Worm (Caenorhabditis elegans) whole organism, L3 larva: Measurements from ENCODE around the gene F44E2.6.

ENCODE experiments used
- ZK546.5 ChIP-seq: sonication (generic microtip); optimal IDR thresholded peaks from 2 replicates; lab custom pipeline; 2017; ENCODE audit warnings: missing biosample characterization, missing genetic modification characterization
- aly-2 ChIP-seq: fragments of 150-350 bp; optimal IDR thresholded peaks from 2 replicates; lab custom pipeline; 2014; ENCODE audit warnings: missing biosample characterization, missing genetic modification characterization
- ama-1 ChIP-seq: fragments of 150-350 bp; optimal IDR thresholded peaks from 2 replicates; lab custom pipeline; 2018
- ceh-16 ChIP-seq: sonication (generic microtip); optimal IDR thresholded peaks from 2 replicates; lab custom pipeline; 2017; ENCODE audit warnings: missing biosample characterization, missing genetic modification characterization
- ceh-28 ChIP-seq: fragments of 150-350 bp; optimal IDR thresholded peaks from 2 replicates; lab custom pipeline; 2014; ENCODE audit warnings: missing biosample characterization, missing genetic modification reagents, missing genetic modification characterization
- ceh-82 ChIP-seq: fragments of 150-350 bp; optimal IDR thresholded peaks from 2 replicates; lab custom pipeline; 2014; ENCODE audit warnings: missing biosample characterization, missing genetic modification characterization
- ceh-9 ChIP-seq: sonication (generic microtip); optimal IDR thresholded peaks from 2 replicates; lab custom pipeline; 2018; ENCODE audit warnings: missing biosample characterization, missing genetic modification characterization
- daf-12 ChIP-seq: fragments of 150-350 bp; optimal IDR thresholded peaks from 2 replicates; lab custom pipeline; 2014; ENCODE audit warnings: missing biosample characterization, missing genetic modification reagents, missing genetic modification characterization
- egl-27 ChIP-seq: sonication (generic microtip); optimal IDR thresholded peaks from 4 replicates; lab custom pipeline; 2017; ENCODE audit warnings: missing biosample characterization, missing genetic modification reagents, missing genetic modification characterization
- egl-5 ChIP-seq: fragments of 150-350 bp; optimal IDR thresholded peaks from 2 replicates; lab custom pipeline; 2017; ENCODE audit warnings: missing biosample characterization, missing genetic modification reagents, missing genetic modification characterization, inconsistent platforms
- elt-1 ChIP-seq: fragments of 150-350 bp; optimal IDR thresholded peaks from 2 replicates; lab custom pipeline; 2014; ENCODE audit warnings: missing biosample characterization, missing genetic modification characterization
- elt-2 ChIP-seq: sonication (generic microtip); optimal IDR thresholded peaks from 2 replicates; lab custom pipeline; 2016; ENCODE audit warnings: missing genetic modification reagents, mild to moderate bottlenecking, missing genetic modification characterization, missing compliant biosample characterization
- elt-3 ChIP-seq, 3 experiments: fragments of 150-350 bp in 1 of 3; sonication (generic microtip) in 2 of 3; optimal IDR thresholded peaks; 2 replicates in 2 of 3; 4 replicates in 1 of 3; lab custom pipeline; 2014 to 2017; ENCODE audit warnings: missing biosample characterization in 3 of 3, missing genetic modification characterization in 3 of 3
- fkh-10 ChIP-seq: sonication (generic microtip); optimal IDR thresholded peaks from 2 replicates; lab custom pipeline; 2017; ENCODE audit warnings: missing biosample characterization, missing genetic modification reagents, missing genetic modification characterization
- fos-1 ChIP-seq: fragments of 150-350 bp; optimal IDR thresholded peaks from 2 replicates; lab custom pipeline; 2014; ENCODE audit warnings: missing biosample characterization, missing genetic modification characterization
- hmg-11 ChIP-seq: sonication (generic microtip); optimal IDR thresholded peaks from 2 replicates; lab custom pipeline; 2016; ENCODE audit warnings: missing genetic modification characterization, missing compliant biosample characterization
- jun-1 ChIP-seq: fragments of 150-350 bp; optimal IDR thresholded peaks from 2 replicates; lab custom pipeline; 2014; ENCODE audit warnings: missing biosample characterization, missing genetic modification reagents, missing genetic modification characterization
- lin-15B ChIP-seq: fragments of 150-350 bp; optimal IDR thresholded peaks from 2 replicates; lab custom pipeline; 2014; ENCODE audit warnings: missing biosample characterization, missing genetic modification characterization
- lsy-12 ChIP-seq: sonication (generic microtip); optimal IDR thresholded peaks from 2 replicates; lab custom pipeline; 2016; ENCODE audit warnings: mild to moderate bottlenecking, missing genetic modification characterization, missing compliant biosample characterization
- mml-1 ChIP-seq: fragments of 150-350 bp; sonication (generic microtip); optimal IDR thresholded peaks from 3 replicates; lab custom pipeline; 2014; ENCODE audit warnings: missing biosample characterization, missing genetic modification characterization
- nfya-1 ChIP-seq: sonication (generic microtip); optimal IDR thresholded peaks from 2 replicates; lab custom pipeline; 2017; ENCODE audit warnings: missing genetic modification characterization, mild to moderate bottlenecking, missing compliant biosample characterization, antibody characterized with exemption, moderate library complexity; ENCODE audit not compliant: insufficient read depth
- nhr-23 ChIP-seq: fragments of 150-350 bp; optimal IDR thresholded peaks from 2 replicates; lab custom pipeline; 2014; ENCODE audit warnings: missing biosample characterization, missing genetic modification reagents, missing genetic modification characterization
- nhr-237 ChIP-seq: fragments of 150-350 bp; optimal IDR thresholded peaks from 2 replicates; lab custom pipeline; 2014; ENCODE audit warnings: missing biosample characterization, missing genetic modification characterization
- nhr-25 ChIP-seq: sonication (generic microtip); optimal IDR thresholded peaks from 2 replicates; lab custom pipeline; 2017; ENCODE audit warnings: missing biosample characterization, missing genetic modification characterization
- nhr-43 ChIP-seq: sonication (generic microtip); optimal IDR thresholded peaks from 2 replicates; lab custom pipeline; 2016; ENCODE audit warnings: mild to moderate bottlenecking, missing genetic modification characterization, missing compliant biosample characterization; ENCODE audit not compliant: poor library complexity, severe bottlenecking
- nhr-67 ChIP-seq: fragments of 150-350 bp; optimal IDR thresholded peaks from 2 replicates; lab custom pipeline; 2014; ENCODE audit warnings: missing biosample characterization, missing genetic modification characterization
- nhr-76 ChIP-seq: fragments of 150-350 bp; sonication (generic microtip); optimal IDR thresholded peaks from 5 replicates; lab custom pipeline; 2014; ENCODE audit warnings: missing biosample characterization, missing genetic modification characterization
- nhr-77 ChIP-seq: fragments of 150-350 bp; optimal IDR thresholded peaks from 2 replicates; lab custom pipeline; 2014; ENCODE audit warnings: missing biosample characterization, missing genetic modification characterization
- pha-4 ChIP-seq: fragments of 150-350 bp; optimal IDR thresholded peaks from 2 replicates; lab custom pipeline; 2014; ENCODE audit warnings: missing biosample characterization, missing genetic modification reagents, missing genetic modification characterization
- pqm-1 ChIP-seq: fragments of 150-350 bp; optimal IDR thresholded peaks from 2 replicates; lab custom pipeline; 2017; ENCODE audit warnings: missing biosample characterization, missing genetic modification characterization, inconsistent platforms
- snpc-4 ChIP-seq: fragments of 150-350 bp; optimal IDR thresholded peaks from 2 replicates; lab custom pipeline; 2014; ENCODE audit warnings: missing biosample characterization, missing genetic modification characterization
- tbx-2 ChIP-seq: sonication (generic microtip); optimal IDR thresholded peaks from 2 replicates; lab custom pipeline; 2016; ENCODE audit warnings: mild to moderate bottlenecking, missing genetic modification characterization, missing compliant biosample characterization
- unc-39 ChIP-seq: sonication (generic microtip); optimal IDR thresholded peaks from 4 replicates; lab custom pipeline; 2017; ENCODE audit warnings: missing biosample characterization, missing genetic modification characterization
- unc-62 ChIP-seq: fragments of 150-350 bp; sonication (generic microtip); optimal IDR thresholded peaks from 4 replicates; lab custom pipeline; 2014; ENCODE audit warnings: missing biosample characterization, missing genetic modification reagents, missing genetic modification characterization
- zag-1 ChIP-seq: fragments of 150-350 bp; optimal IDR thresholded peaks from 2 replicates; lab custom pipeline; 2014; ENCODE audit warnings: missing biosample characterization, missing genetic modification characterization
- ztf-11 ChIP-seq: fragments of 150-350 bp; optimal IDR thresholded peaks from 2 replicates; lab custom pipeline; 2014; ENCODE audit warnings: missing biosample characterization, missing genetic modification characterization
- ztf-4 ChIP-seq: fragments of 150-350 bp; optimal IDR thresholded peaks from 2 replicates; lab custom pipeline; 2014; ENCODE audit warnings: missing biosample characterization, missing genetic modification characterization

Gene F44E2.6

DNA sequence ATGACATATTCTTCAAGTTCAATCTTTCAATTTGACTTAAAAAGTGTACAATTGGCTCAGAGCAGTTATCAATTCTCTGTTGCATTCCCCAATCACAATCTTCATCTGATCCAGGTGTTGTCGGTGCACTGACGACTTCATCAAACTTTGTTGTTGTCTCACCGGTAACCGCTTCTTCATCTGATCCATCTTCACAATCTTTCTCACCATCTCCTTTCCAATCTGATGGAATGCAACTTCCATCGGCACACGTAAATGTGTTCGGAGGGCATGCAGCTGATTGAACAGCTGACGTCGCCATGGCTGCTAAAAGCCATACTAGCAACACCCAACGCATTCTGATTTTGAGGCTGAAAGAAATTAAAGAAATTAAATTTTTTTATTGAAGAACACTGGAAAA lies 6.9 kb downstream of the F44E2.6 start, which contains the start of gene F44E2.4:
TSS of gene F44E2.4 (minus strand) at position 350 of the 400 bp plus-strand sequence.
- peak; percentile 77 for TF ChIP-seq elt-1 (tag; lab: Kevin White, UChicago)
- no peak for TF ChIP-seq nhr-76 (tag; lab: Kevin White, UChicago)

DNA sequence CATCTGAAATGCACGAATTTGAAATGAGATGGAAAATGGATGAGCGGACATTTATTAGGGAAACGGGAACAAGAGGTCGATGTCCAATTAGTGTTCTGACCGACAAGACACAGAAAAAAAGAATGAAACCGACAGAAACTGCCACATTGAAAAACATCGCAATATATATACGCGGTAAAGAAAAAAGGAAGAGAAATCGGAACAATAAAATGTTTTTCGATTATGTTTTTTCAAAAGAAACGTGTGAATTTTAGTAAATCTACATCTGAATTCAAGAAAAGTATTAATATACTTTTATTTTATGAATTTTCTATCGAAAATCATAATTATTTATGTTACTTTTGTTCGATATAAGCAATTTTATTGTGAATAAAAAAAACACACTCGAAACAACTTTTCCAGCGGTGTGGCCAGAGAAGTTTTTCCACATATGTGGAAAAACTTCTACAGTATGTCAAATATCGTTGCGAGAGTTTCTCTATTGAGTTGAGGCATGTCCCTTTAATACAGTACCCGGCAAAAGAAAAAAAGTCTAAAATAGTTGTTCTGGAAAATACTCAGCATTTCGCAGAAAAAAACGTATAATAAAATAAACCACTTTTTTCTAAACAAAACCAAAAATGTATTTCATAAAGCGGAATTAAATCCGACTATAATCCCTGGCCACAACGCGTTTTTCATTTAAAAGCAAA lies 13.8 kb downstream of the F44E2.6 start, which contains the start of gene F44E2.10:
TSS of gene F44E2.10 (minus strand) at position 51 of the 692 bp plus-strand sequence.
- TF ChIP-seq pqm-1 (tag; lab: Kevin White, UChicago): no peak
- no peak for TF ChIP-seq zag-1 (tag; lab: Kevin White, UChicago)
- TF ChIP-seq nhr-76 (tag; lab: Kevin White, UChicago): no peak
- TF ChIP-seq egl-5 (tag; lab: Kevin White, UChicago): no peak
- no peak for TF ChIP-seq daf-12
- TF ChIP-seq egl-27 (tag; lab: Kevin White, UChicago): no peak
- no peak for TF ChIP-seq ceh-28 (tag; lab: Kevin White, UChicago)
- no peak for TF ChIP-seq ceh-82
- TF ChIP-seq nhr-77: no peak
- no peak for TF ChIP-seq fkh-10 (GFP tag; lab: Kevin White, UChicago)
- TF ChIP-seq elt-2 (tag; lab: Kevin White, UChicago): no peak
- TF ChIP-seq nhr-23 (tag; lab: Kevin White, UChicago): no peak
- TF ChIP-seq ztf-11 (tag; lab: Kevin White, UChicago): no peak
- TF ChIP-seq nhr-67: no peak

DNA sequence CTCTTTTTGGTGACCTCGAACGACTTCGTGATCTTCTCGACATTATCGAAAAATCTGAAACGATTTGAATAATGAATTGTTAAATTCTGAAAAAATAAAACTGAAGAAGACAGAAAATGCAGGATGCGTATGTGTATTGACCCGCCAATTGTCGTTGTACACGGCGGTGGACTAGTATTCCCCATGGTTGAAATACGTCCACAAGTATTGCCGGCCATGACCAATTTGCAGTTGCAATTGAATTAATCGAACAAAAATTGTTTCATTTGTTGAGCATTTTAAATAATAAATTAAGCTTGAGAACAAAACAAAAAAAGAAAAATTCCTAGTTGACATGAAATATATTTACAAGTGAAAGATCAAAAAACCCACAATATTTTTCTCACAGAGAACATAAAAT lies 15.8 kb downstream of the F44E2.6 start, which contains the start of gene F44E2.3:
TSS of gene F44E2.3 (minus strand) at position 61 of the 400 bp plus-strand sequence.
- TF ChIP-seq lin-15B (tag; lab: Kevin White, UChicago): peak; percentile 66
- peak; percentile 79 for TF ChIP-seq nfya-1 (tag; lab: Kevin White, UChicago)
- no peak for TF ChIP-seq nhr-237 (tag; lab: Kevin White, UChicago)
- TF ChIP-seq unc-62: no peak
- no peak for TF ChIP-seq jun-1 (tag; lab: Kevin White, UChicago)

DNA sequence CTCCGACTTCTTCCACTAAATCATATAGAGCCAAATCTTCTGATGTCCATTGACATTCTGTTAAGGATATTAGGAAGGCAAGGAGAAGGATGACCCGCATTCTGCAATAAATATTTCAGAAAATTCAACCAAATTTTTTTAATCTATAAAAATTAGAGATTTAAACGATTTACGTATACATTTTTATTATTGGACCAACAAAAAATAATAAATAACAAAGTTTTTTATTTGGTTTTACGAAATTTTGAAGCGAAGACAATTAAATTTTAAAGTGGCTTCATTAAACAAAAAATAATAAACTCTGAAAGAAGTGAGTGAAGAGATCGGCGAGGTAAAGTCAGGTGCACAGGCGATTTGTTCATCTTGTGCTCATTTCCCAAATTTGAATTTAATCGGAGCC lies 17.9 kb downstream of the F44E2.6 start, which contains the start of gene F54F2.9:
TSS of gene F54F2.9 (minus strand) at position 101 of the 400 bp plus-strand sequence.
- TF ChIP-seq nhr-77 (no peak), aly-2 (tag; lab: Kevin White, UChicago) (no peak), egl-27 (tag; lab: Kevin White, UChicago) (no peak), nhr-76 (tag; lab: Kevin White, UChicago) (no peak), pha-4 (tag; lab: Kevin White, UChicago) (no peak), unc-39 (tag; lab: Kevin White, UChicago) (no peak), jun-1 (tag; lab: Kevin White, UChicago) (no peak), pqm-1 (tag; lab: Kevin White, UChicago) (no peak), elt-3 (tag; optimal IDR thresholded peaks at IDR 0.05; lab: Kevin White, UChicago) (no peak), elt-1 (tag; lab: Kevin White, UChicago) (no peak), nhr-67 (no peak)

DNA sequence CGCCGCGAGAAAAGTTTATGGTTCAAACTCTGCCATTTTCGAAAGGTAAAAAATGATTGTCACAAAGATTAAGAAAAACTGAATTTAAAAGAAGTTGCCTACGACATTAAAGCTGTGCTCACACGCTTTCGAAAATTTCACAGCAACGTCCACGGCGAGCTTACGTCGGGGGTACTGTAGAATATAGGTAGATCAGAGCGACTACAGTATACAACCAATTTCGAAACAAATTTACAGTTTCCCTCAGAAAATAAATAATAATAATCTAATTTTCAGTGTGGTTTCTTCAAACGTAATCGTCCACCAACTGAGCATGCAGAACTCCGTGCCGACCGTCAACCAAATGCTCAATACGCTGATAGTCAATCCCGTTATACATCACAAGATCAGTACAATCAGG lies 20.5 kb downstream of the F44E2.6 start:
- no peak for TF ChIP-seq ceh-16 (tag; lab: Kevin White, UChicago)
- no peak for TF ChIP-seq nhr-76 (tag; lab: Kevin White, UChicago)
- TF ChIP-seq, all 47 proteins: peak for 0

DNA sequence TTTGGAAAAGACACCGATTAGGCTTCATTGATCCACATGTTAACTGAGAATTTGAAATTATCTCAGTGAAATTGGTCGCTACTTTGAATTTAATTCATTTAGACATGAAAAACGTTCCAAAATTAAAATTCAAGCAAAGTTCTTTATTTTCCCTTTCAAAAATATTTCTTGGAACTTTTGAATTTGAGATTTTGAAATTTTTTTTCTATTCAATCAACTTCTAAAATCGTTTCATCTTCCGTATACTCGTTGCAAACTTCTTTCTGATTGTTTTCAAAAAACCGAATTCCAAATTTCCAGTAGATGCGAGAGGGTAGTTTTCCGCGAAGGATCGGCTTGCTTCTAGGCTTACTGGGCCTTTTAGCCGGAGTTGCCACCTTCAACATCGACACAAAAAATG lies 26.4 kb downstream of the F44E2.6 start, which contains the start of gene pat-2:
TSS of gene pat-2 (plus strand) at position 301 of the 400 bp plus-strand sequence.
- TF ChIP-seq nhr-43 (tag; lab: Kevin White, UChicago) (no peak), lsy-12 (no peak), nhr-25 (tag; lab: Kevin White, UChicago) (no peak), unc-62 (no peak), ceh-9 (tag; lab: Kevin White, UChicago) (no peak), ZK546.5 (no peak), ama-1 (lab: Kevin White, UChicago) (no peak), mml-1 (tag; lab: Kevin White, UChicago) (no peak), fos-1 (tag; lab: Kevin White, UChicago) (no peak), snpc-4 (tag; lab: Kevin White, UChicago) (no peak), tbx-2 (tag; lab: Kevin White, UChicago) (no peak), ztf-4 (no peak), aly-2 (tag; lab: Kevin White, UChicago) (no peak), nhr-77 (no peak), ceh-82 (no peak), daf-12 (no peak), hmg-11 (tag; lab: Kevin White, UChicago) (no peak), elt-3 (tag; optimal IDR thresholded peaks at IDR 0.05; lab: Kevin White, UChicago) (no peak), jun-1 (tag; lab: Kevin White, UChicago) (no peak)
- TF ChIP-seq, all 47 proteins: peak for 0
